Fruit fly (Drosophila melanogaster) whole organism, pupa: ENCODE results near the gene TRAM.

Experiments
- CG10348 ChIP-seq: fragments of 200-800 bp; sonication (Bioruptor generic); IDR thresholded peaks from 2 replicates; pipeline ENCODE4 v1.3.6; 2022; ENCODE audit warnings: missing biosample characterization, missing genetic modification characterization
- CG12605 ChIP-seq: fragments of 200-800 bp; sonication (Bioruptor generic); IDR thresholded peaks from 2 replicates; pipeline ENCODE4 v1.3.6; 2022; ENCODE audit warnings: missing biosample characterization, missing genetic modification characterization
- CG13204 ChIP-seq: fragments of 200-800 bp; sonication (Bioruptor generic); optimal IDR thresholded peaks from 2 replicates; lab custom pipeline; 2018; ENCODE audit warnings: missing biosample characterization, mild to moderate bottlenecking, missing genetic modification characterization, moderate library complexity
- CG14655 ChIP-seq: fragments of 200-800 bp; sonication (Bioruptor generic); optimal IDR thresholded peaks from 3 replicates; lab custom pipeline; 2017; ENCODE audit warnings: mild to moderate bottlenecking, missing biosample characterization, missing genetic modification reagents, missing genetic modification characterization
- CG15710 ChIP-seq: fragments of 200-800 bp; sonication (Bioruptor generic); optimal IDR thresholded peaks from 2 replicates; lab custom pipeline; 2018; ENCODE audit warnings: missing biosample characterization, mild to moderate bottlenecking, missing genetic modification characterization, moderate library complexity
- CG17806 ChIP-seq: fragments of 200-800 bp; sonication (Bioruptor generic); optimal IDR thresholded peaks from 2 replicates; lab custom pipeline; 2018; ENCODE audit warnings: missing biosample characterization, mild to moderate bottlenecking, missing genetic modification characterization, moderate library complexity
- CG32121 ChIP-seq: fragments of 200-800 bp; sonication (Bioruptor generic); IDR thresholded peaks from 2 replicates; pipeline ENCODE4 v1.3.6; 2022; ENCODE audit warnings: missing biosample characterization, missing genetic modification characterization
- CG34367 ChIP-seq: fragments of 200-800 bp; sonication (Bioruptor generic); optimal IDR thresholded peaks from 2 replicates; lab custom pipeline; 2018; ENCODE audit warnings: missing biosample characterization, mild to moderate bottlenecking, missing genetic modification characterization
- CG4496 ChIP-seq: fragments of 200-800 bp; sonication (Bioruptor generic); IDR thresholded peaks from 3 replicates; pipeline ENCODE4 v1.3.6; 2022; ENCODE audit warnings: missing biosample characterization, missing genetic modification characterization
- CG8159 ChIP-seq: fragments of 200-800 bp; sonication (Bioruptor generic); optimal IDR thresholded peaks from 3 replicates; lab custom pipeline; 2018; ENCODE audit warnings: missing biosample characterization, mild to moderate bottlenecking, missing genetic modification characterization, moderate library complexity
- CG8301 ChIP-seq: fragments of 200-800 bp; sonication (Bioruptor generic); optimal IDR thresholded peaks from 2 replicates; lab custom pipeline; 2018; ENCODE audit warnings: missing biosample characterization, mild to moderate bottlenecking, missing genetic modification characterization
- CG9948 ChIP-seq: fragments of 200-800 bp; sonication (Bioruptor generic); optimal IDR thresholded peaks from 2 replicates; lab custom pipeline; 2018; ENCODE audit warnings: missing biosample characterization, mild to moderate bottlenecking, missing genetic modification characterization, moderate library complexity
- D1 ChIP-seq: fragments of 200-800 bp; sonication (Bioruptor generic); optimal IDR thresholded peaks from 2 replicates; lab custom pipeline; 2018; ENCODE audit warnings: missing biosample characterization, mild to moderate bottlenecking, missing genetic modification characterization, moderate library complexity
- EcR ChIP-seq: fragments of 200-800 bp; sonication (Bioruptor generic); optimal IDR thresholded peaks from 3 replicates; lab custom pipeline; 2019; ENCODE audit warnings: missing biosample characterization, missing genetic modification characterization, mild to moderate bottlenecking, moderate library complexity, missing genetic modification reagents
- Ets98B ChIP-seq: fragments of 200-800 bp; sonication (Bioruptor generic); IDR thresholded peaks from 2 replicates; pipeline ENCODE4 v1.3.6; 2022; ENCODE audit warnings: missing biosample characterization, missing genetic modification characterization
- Pif1A ChIP-seq: fragments of 200-800 bp; sonication (Bioruptor generic); optimal IDR thresholded peaks from 3 replicates; lab custom pipeline; 2016; ENCODE audit warnings: missing biosample characterization, missing genetic modification characterization
- Pif1B ChIP-seq: fragments of 200-800 bp; sonication (Bioruptor generic); optimal IDR thresholded peaks from 3 replicates; lab custom pipeline; 2016; ENCODE audit warnings: missing biosample characterization, missing genetic modification characterization
- Snoo ChIP-seq: fragments of 200-800 bp; sonication (Bioruptor generic); optimal IDR thresholded peaks from 3 replicates; lab custom pipeline; 2017; ENCODE audit warnings: missing biosample characterization, mild to moderate bottlenecking, missing genetic modification characterization, inconsistent platforms
- fd96Ca ChIP-seq: fragments of 200-800 bp; sonication (Bioruptor generic); IDR thresholded peaks from 3 replicates; pipeline ENCODE4 v1.3.6; 2022; ENCODE audit warnings: missing biosample characterization, missing genetic modification characterization
- gl ChIP-seq: fragments of 200-800 bp; sonication (Bioruptor generic); optimal IDR thresholded peaks from 2 replicates; lab custom pipeline; 2018; ENCODE audit warnings: missing biosample characterization, mild to moderate bottlenecking, missing genetic modification characterization
- rn ChIP-seq: fragments of 200-800 bp; sonication (Bioruptor generic); IDR thresholded peaks from 2 replicates; pipeline ENCODE4 v1.3.6; 2022; ENCODE audit warnings: missing biosample characterization, missing genetic modification characterization

Gene TRAM

dm6 chrX:935049-935900, at the start of gene TRAM:
TRAM (plus strand) TSS chrX:935232.
- peak; percentile 97 for TF ChIP-seq Pif1A
- TF ChIP-seq CG32121 (GFP tag; lab: Robert Waterston, UW) = peak; percentile 99
- peak; percentile 100 for TF ChIP-seq CG4496 (GFP tag; lab: Robert Waterston, UW)
- TF ChIP-seq rn = peak; percentile 98
- peak; percentile 95 for TF ChIP-seq CG13204 (GFP tag; lab: Kevin White, UChicago)
- peak; percentile 96 for TF ChIP-seq CG17806 (tag; lab: Kevin White, UChicago)
- peak; percentile 96 for TF ChIP-seq Pif1B (GFP tag; lab: Kevin White, UChicago)
- peak; percentile 97 for TF ChIP-seq CG10348 (GFP tag; lab: Robert Waterston, UW)
- peak; percentile 95 for TF ChIP-seq CG9948 (tag; lab: Kevin White, UChicago)
- TF ChIP-seq Ets98B (GFP tag; lab: Robert Waterston, UW) = peak; percentile 99
- TF ChIP-seq CG14655 (GFP tag; lab: Kevin White, UChicago) = peak; percentile 99
- no peak for TF ChIP-seq D1
- peak; percentile 97 for TF ChIP-seq CG34367
- TF ChIP-seq EcR = peak; percentile 43
- TF ChIP-seq fd96Ca = peak; percentile 100
- TF ChIP-seq CG12605 (GFP tag; lab: Robert Waterston, UW) = peak; percentile 99
- peak; percentile 98 for TF ChIP-seq CG15710 (tag; lab: Kevin White, UChicago)
- peak; percentile 97 for TF ChIP-seq Snoo (tag; lab: Kevin White, UChicago)
- TF ChIP-seq CG8301 (tag; lab: Kevin White, UChicago) = peak; percentile 98
- TF ChIP-seq CG8159 (tag; lab: Kevin White, UChicago) = peak; percentile 95
- peak; percentile 96 for TF ChIP-seq gl (tag; lab: Kevin White, UChicago)

dm6 chrX:894182-894581, 40.9 kb upstream of the TRAM start, which contains the start of gene CG11663:
CG11663 (plus strand) TSS chrX:894482.
- TF ChIP-seq rn (no peak), Pif1A (no peak), CG8159 (tag; lab: Kevin White, UChicago) (no peak)

- peak; percentile 47 for TF ChIP-seq Pif1B (GFP tag; lab: Kevin White, UChicago)
- TF ChIP-seq Ets98B (GFP tag; lab: Robert Waterston, UW) = peak; percentile 46
- TF ChIP-seq CG8159 (tag; lab: Kevin White, UChicago) = no peak
- no peak for TF ChIP-seq CG9948 (tag; lab: Kevin White, UChicago)
- TF ChIP-seq CG17806 (tag; lab: Kevin White, UChicago) = peak; percentile 19
- no peak for TF ChIP-seq rn
- TF ChIP-seq EcR = peak; percentile 81
- TF ChIP-seq CG12605 (GFP tag; lab: Robert Waterston, UW) = 0 out of 2 replicates have a peak, but pooled peaks have one; percentile 24
These were observed 36.7 kb upstream of the TRAM start for dm6 chrX:898367-898766.

- TF ChIP-seq CG9948 (tag; lab: Kevin White, UChicago) (no peak), fd96Ca (0 out of 3 replicates have a peak, but pooled peaks have one; percentile 34)
These were observed 35.5 kb upstream of the TRAM start for dm6 chrX:899407-900050.

dm6 chrX:900725-901345, 34.2 kb upstream of the TRAM start:
- TF ChIP-seq CG13204 (GFP tag; lab: Kevin White, UChicago) = peak; percentile 60
- TF ChIP-seq EcR = peak; percentile 92
- peak; percentile 89 for TF ChIP-seq CG14655 (GFP tag; lab: Kevin White, UChicago)
- peak; percentile 95 for TF ChIP-seq Ets98B (GFP tag; lab: Robert Waterston, UW)
- peak; percentile 93 for TF ChIP-seq Pif1A
- TF ChIP-seq CG4496 (GFP tag; lab: Robert Waterston, UW) = peak; percentile 96
- peak; percentile 90 for TF ChIP-seq CG17806 (tag; lab: Kevin White, UChicago)
- peak; percentile 90 for TF ChIP-seq Snoo (tag; lab: Kevin White, UChicago)
- peak; percentile 55 for TF ChIP-seq D1
- peak; percentile 91 for TF ChIP-seq CG15710 (tag; lab: Kevin White, UChicago)
- TF ChIP-seq CG8159 (tag; lab: Kevin White, UChicago) = peak; percentile 90
- peak; percentile 86 for TF ChIP-seq CG9948 (tag; lab: Kevin White, UChicago)
- TF ChIP-seq gl (tag; lab: Kevin White, UChicago) = peak; percentile 84
- peak; percentile 88 for TF ChIP-seq CG34367
- TF ChIP-seq CG8301 (tag; lab: Kevin White, UChicago) = peak; percentile 91
- TF ChIP-seq fd96Ca = peak; percentile 97
- TF ChIP-seq CG10348 (GFP tag; lab: Robert Waterston, UW) = peak; percentile 84
- peak; percentile 94 for TF ChIP-seq CG32121 (GFP tag; lab: Robert Waterston, UW)
- TF ChIP-seq Pif1B (GFP tag; lab: Kevin White, UChicago) = peak; percentile 92
- peak; percentile 70; the same call in 1 of the 2 replicates for TF ChIP-seq rn
- TF ChIP-seq CG12605 (GFP tag; lab: Robert Waterston, UW) = peak; percentile 86
